Fruit fly (Drosophila melanogaster): ENCODE data around the gene CG43680.

DNA sequence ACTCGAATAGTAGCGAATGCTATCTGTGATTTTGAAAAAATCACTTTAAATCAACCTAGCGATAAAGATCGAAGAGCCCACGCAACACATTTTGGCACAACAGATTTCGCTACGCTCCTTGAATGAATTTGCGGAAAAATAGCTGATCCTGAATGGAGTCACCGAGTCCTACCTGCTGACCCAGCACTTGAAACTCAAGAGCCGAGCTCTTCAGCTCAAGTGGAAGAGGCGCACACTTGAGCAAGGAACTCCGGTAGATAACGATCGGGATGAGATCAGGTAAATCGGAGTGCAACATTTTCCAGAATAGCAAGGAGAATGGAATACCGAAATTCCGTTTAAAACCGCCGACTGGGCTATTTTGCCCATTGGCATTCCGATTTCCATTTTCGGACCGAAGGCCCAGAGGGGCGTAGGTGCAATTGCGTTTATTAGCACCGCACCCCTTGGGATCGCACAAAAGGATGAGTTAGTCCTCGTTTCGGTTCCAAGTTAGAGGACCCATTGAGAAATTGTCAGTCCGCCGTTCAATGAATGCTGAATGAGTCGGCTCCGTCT, 12.7 kb downstream of the CG43680 start:
- TF ChIP-seq CG8478 (optimal IDR thresholded peaks at IDR 0.05), result no peak
- no peak for TF ChIP-seq CTCF (optimal IDR thresholded peaks at IDR 0.05)

Data from S2 (cell line).